Fruit fly (Drosophila melanogaster) whole organism, embryonic: ENCODE measurements around the gene Dnai2.

Source experiments
- ATbp ChIP-seq: fragments of 200-800 bp; sonication (Bioruptor generic); optimal IDR thresholded peaks from 2 replicates; lab custom pipeline; 2017; ENCODE audit warnings: missing biosample characterization, mild to moderate bottlenecking, missing genetic modification characterization, missing genetic modification reagents
- Atf-2 ChIP-seq: fragments of 200-800 bp; sonication (Bioruptor generic); optimal IDR thresholded peaks from 2 replicates; lab custom pipeline; 2016; ENCODE audit warnings: missing biosample characterization, missing genetic modification characterization
- CG10321 ChIP-seq: fragments of 200-800 bp; sonication (Bioruptor generic); IDR thresholded peaks from 2 replicates; pipeline ENCODE4 v1.3.6; 2022; ENCODE audit warnings: missing biosample characterization, missing genetic modification characterization
- CG13296 ChIP-seq: fragments of 200-800 bp; sonication (Bioruptor generic); optimal IDR thresholded peaks from 3 replicates; lab custom pipeline; 2018; ENCODE audit warnings: missing biosample characterization, mild to moderate bottlenecking, missing genetic modification characterization
- CG14441 ChIP-seq: fragments of 200-800 bp; sonication (Bioruptor generic); IDR thresholded peaks from 2 replicates; pipeline ENCODE4 v1.3.6; 2022; ENCODE audit warnings: missing biosample characterization, missing genetic modification characterization
- CG15073 ChIP-seq: fragments of 200-800 bp; sonication (Bioruptor generic); optimal IDR thresholded peaks from 2 replicates; lab custom pipeline; 2016; ENCODE audit warnings: missing biosample characterization, missing genetic modification characterization
- CG1602 ChIP-seq: fragments of 200-800 bp; sonication (Bioruptor generic); optimal IDR thresholded peaks from 3 replicates; lab custom pipeline; 2016; ENCODE audit warnings: missing biosample characterization, missing genetic modification characterization
- CG17802 ChIP-seq: fragments of 200-800 bp; sonication (Bioruptor generic); optimal IDR thresholded peaks from 2 replicates; lab custom pipeline; 2018; ENCODE audit warnings: missing biosample characterization, mild to moderate bottlenecking, missing genetic modification characterization, moderate library complexity
- CG18262 ChIP-seq: fragments of 200-800 bp; optimal IDR thresholded peaks from 3 replicates; lab custom pipeline; 2019; ENCODE audit warnings: missing biosample characterization, mild to moderate bottlenecking, missing genetic modification characterization, moderate library complexity
- CG18476 ChIP-seq: fragments of 200-800 bp; sonication (Bioruptor generic); optimal IDR thresholded peaks from 2 replicates; lab custom pipeline; 2016; ENCODE audit warnings: missing biosample characterization, mild to moderate bottlenecking, missing genetic modification characterization
- CG30403 ChIP-seq: fragments of 200-800 bp; sonication (Bioruptor generic); optimal IDR thresholded peaks from 3 replicates; lab custom pipeline; 2016; ENCODE audit warnings: missing biosample characterization, missing genetic modification characterization
- CG31224 ChIP-seq: fragments of 200-800 bp; sonication (Bioruptor generic); IDR thresholded peaks from 2 replicates; pipeline ENCODE4 v1.3.6; 2022; ENCODE audit warnings: missing biosample characterization, missing genetic modification characterization
- CG34224 ChIP-seq: fragments of 200-800 bp; sonication (Bioruptor generic); IDR thresholded peaks from 3 replicates; pipeline ENCODE4 v1.3.6; 2022; ENCODE audit warnings: missing biosample characterization, missing genetic modification characterization; ENCODE audit not compliant: partially characterized antibody
- CG3726 ChIP-seq: fragments of 200-800 bp; sonication (Bioruptor generic); IDR thresholded peaks from 3 replicates; pipeline ENCODE4, ENCODE4 v1.3.6; 2022; ENCODE audit warnings: missing biosample characterization, missing genetic modification characterization
- CG4328 ChIP-seq: fragments of 200-800 bp; sonication (Bioruptor generic); optimal IDR thresholded peaks from 3 replicates; lab custom pipeline; 2017; ENCODE audit warnings: missing biosample characterization, missing genetic modification reagents, missing genetic modification characterization
- CG4854 ChIP-seq: fragments of 200-800 bp; sonication (Bioruptor generic); optimal IDR thresholded peaks from 2 replicates; lab custom pipeline; 2016; ENCODE audit warnings: missing biosample characterization, missing genetic modification characterization, inconsistent platforms
- CG6654 ChIP-seq: fragments of 200-800 bp; sonication (Bioruptor generic); optimal IDR thresholded peaks from 2 replicates; lab custom pipeline; 2017; ENCODE audit warnings: missing biosample characterization, mild to moderate bottlenecking, missing genetic modification characterization
- CG6791 ChIP-seq: fragments of 200-800 bp; sonication (Bioruptor generic); IDR thresholded peaks from 3 replicates; pipeline ENCODE4 v1.3.6; 2022; ENCODE audit warnings: missing biosample characterization, missing genetic modification characterization; ENCODE audit not compliant: partially characterized antibody
- CG6854 ChIP-seq: fragments of 200-800 bp; sonication (Bioruptor generic); optimal IDR thresholded peaks from 3 replicates; lab custom pipeline; 2017; ENCODE audit warnings: missing biosample characterization, mild to moderate bottlenecking, missing genetic modification characterization
- CG9215 ChIP-seq: fragments of 200-800 bp; sonication (Bioruptor generic); IDR thresholded peaks from 2 replicates; pipeline ENCODE4 v1.3.6; 2022; ENCODE audit warnings: missing biosample characterization, missing genetic modification characterization
- CTCF ChIP-seq: fragments of 200-800 bp; sonication (Bioruptor generic); optimal IDR thresholded peaks from 2 replicates; lab custom pipeline; 2017; ENCODE audit warnings: missing biosample characterization, mild to moderate bottlenecking, missing genetic modification characterization, moderate library complexity
- Dek ChIP-seq: fragments of 200-800 bp; sonication (Bioruptor generic); optimal IDR thresholded peaks from 3 replicates; lab custom pipeline; 2019; ENCODE audit warnings: missing biosample characterization, mild to moderate bottlenecking, missing genetic modification characterization, moderate library complexity
- Dip2 ChIP-seq: fragments of 200-800 bp; sonication (Bioruptor generic); IDR thresholded peaks from 2 replicates; pipeline ENCODE4 v1.3.6; 2022; ENCODE audit warnings: missing biosample characterization, missing genetic modification characterization
- Fer3 ChIP-seq: fragments of 200-800 bp; sonication (Bioruptor generic); optimal IDR thresholded peaks from 2 replicates; lab custom pipeline; 2018; ENCODE audit warnings: missing biosample characterization, mild to moderate bottlenecking, missing genetic modification characterization, moderate library complexity
- Gsc ChIP-seq: fragments of 200-800 bp; sonication (Bioruptor generic); IDR thresholded peaks from 2 replicates; pipeline ENCODE4 v1.3.6; 2022; ENCODE audit warnings: missing biosample characterization, missing genetic modification characterization
- HHEX ChIP-seq: fragments of 200-800 bp; sonication (Bioruptor generic); optimal IDR thresholded peaks from 3 replicates; lab custom pipeline; 2017; ENCODE audit warnings: missing biosample characterization, mild to moderate bottlenecking, missing genetic modification characterization, missing genetic modification reagents
- HLHmδ ChIP-seq: fragments of 200-800 bp; sonication (Bioruptor generic); optimal IDR thresholded peaks from 2 replicates; lab custom pipeline; 2018; ENCODE audit warnings: missing biosample characterization, mild to moderate bottlenecking, missing genetic modification characterization, moderate library complexity
- Hand ChIP-seq: fragments of 200-800 bp; sonication (Bioruptor generic); optimal IDR thresholded peaks from 2 replicates; lab custom pipeline; 2017; ENCODE audit warnings: mild to moderate bottlenecking, missing biosample characterization, missing genetic modification reagents, missing genetic modification characterization
- MTF-1 ChIP-seq: fragments of 200-800 bp; sonication (Bioruptor generic); optimal IDR thresholded peaks from 2 replicates; lab custom pipeline; 2018; ENCODE audit warnings: missing biosample characterization, mild to moderate bottlenecking, missing genetic modification characterization, borderline replicate concordance
- Max ChIP-seq: fragments of 200-800 bp; sonication (Bioruptor generic); optimal IDR thresholded peaks from 2 replicates; lab custom pipeline; 2016; ENCODE audit warnings: missing biosample characterization, mild to moderate bottlenecking, missing genetic modification characterization
- Optix ChIP-seq: fragments of 200-800 bp; sonication (Bioruptor generic); IDR thresholded peaks from 3 replicates; pipeline ENCODE4 v1.3.6; 2022; ENCODE audit warnings: missing biosample characterization, missing genetic modification characterization
- Ptx1 ChIP-seq: fragments of 200-800 bp; sonication (Bioruptor generic); IDR thresholded peaks from 2 replicates; pipeline ENCODE4 v1.3.6; 2022; ENCODE audit warnings: missing biosample characterization, missing genetic modification characterization
- Ravus ChIP-seq: fragments of 200-800 bp; sonication (Bioruptor generic); IDR thresholded peaks from 2 replicates; pipeline ENCODE4 v1.3.6; 2022; ENCODE audit warnings: missing biosample characterization, missing genetic modification characterization
- Sin3A ChIP-seq: fragments of >200 bp; optimal IDR thresholded peaks from 2 replicates; lab custom pipeline; 2018
- bowl ChIP-seq: fragments of 200-800 bp; sonication (Bioruptor generic); IDR thresholded peaks from 2 replicates; pipeline ENCODE4 v1.3.6; 2022; ENCODE audit warnings: missing biosample characterization, missing genetic modification characterization
- caup ChIP-seq: fragments of 200-800 bp; sonication (Bioruptor generic); optimal IDR thresholded peaks from 3 replicates; lab custom pipeline; 2017; ENCODE audit warnings: missing biosample characterization, mild to moderate bottlenecking, missing genetic modification characterization, moderate library complexity; ENCODE audit not compliant: severe bottlenecking
- chm ChIP-seq: fragments of 200-800 bp; sonication (Bioruptor generic); IDR thresholded peaks from 2 replicates; pipeline ENCODE4 v1.3.6; 2022; ENCODE audit warnings: missing biosample characterization, missing genetic modification characterization
- chn ChIP-seq: fragments of 200-800 bp; sonication (Bioruptor generic); optimal IDR thresholded peaks from 2 replicates; lab custom pipeline; 2016; ENCODE audit warnings: missing biosample characterization, missing genetic modification characterization
- cwo ChIP-seq: fragments of 200-800 bp; sonication (Bioruptor generic); optimal IDR thresholded peaks from 3 replicates; lab custom pipeline; 2017; ENCODE audit warnings: missing biosample characterization, missing genetic modification characterization, mild to moderate bottlenecking, moderate library complexity, missing genetic modification reagents
- en ChIP-seq: fragments of 200-800 bp; sonication (Bioruptor generic); optimal IDR thresholded peaks from 2 replicates; lab custom pipeline; 2016; ENCODE audit warnings: missing biosample characterization, missing genetic modification characterization
- gcm ChIP-seq: fragments of 200-800 bp; sonication (Bioruptor generic); optimal IDR thresholded peaks from 2 replicates; lab custom pipeline; 2019; ENCODE audit warnings: missing biosample characterization, mild to moderate bottlenecking, missing genetic modification characterization, moderate library complexity
- gem ChIP-seq: fragments of 200-800 bp; sonication (Bioruptor generic); optimal IDR thresholded peaks from 2 replicates; lab custom pipeline; 2019; ENCODE audit warnings: missing biosample characterization, mild to moderate bottlenecking, missing genetic modification characterization, moderate library complexity
- grn ChIP-seq: fragments of 200-800 bp; sonication (Bioruptor generic); optimal IDR thresholded peaks from 3 replicates; lab custom pipeline; 2017; ENCODE audit warnings: missing biosample characterization, missing genetic modification characterization
- gro ChIP-seq: fragments of 200-800 bp; sonication (Bioruptor generic); optimal IDR thresholded peaks from 2 replicates; lab custom pipeline; 2016; ENCODE audit warnings: missing biosample characterization, missing genetic modification characterization
- her ChIP-seq: fragments of 200-800 bp; sonication (Bioruptor generic); optimal IDR thresholded peaks from 2 replicates; lab custom pipeline; 2016; ENCODE audit warnings: missing biosample characterization, missing genetic modification characterization
- jing ChIP-seq: fragments of 200-800 bp; sonication (Bioruptor generic); optimal IDR thresholded peaks from 2 replicates; lab custom pipeline; 2018; ENCODE audit warnings: missing biosample characterization, mild to moderate bottlenecking, missing genetic modification characterization
- lbe ChIP-seq: fragments of 200-800 bp; sonication (Bioruptor generic); optimal IDR thresholded peaks from 2 replicates; lab custom pipeline; 2016; ENCODE audit warnings: missing biosample characterization, mild to moderate bottlenecking, missing genetic modification characterization
- nerfin-1 ChIP-seq: fragments of 200-800 bp; sonication (Bioruptor generic); optimal IDR thresholded peaks from 3 replicates; lab custom pipeline; 2019; ENCODE audit warnings: missing biosample characterization, mild to moderate bottlenecking, missing genetic modification characterization, moderate library complexity
- sc ChIP-seq, 3 experiments: fragments of >200 bp in 2 of 3; fragments of 200-800 bp in 1 of 3; sonication (Bioruptor generic) in 1 of 3; optimal IDR thresholded peaks; 2 replicates in 2 of 3; 3 replicates in 1 of 3; lab custom pipeline; 2017; ENCODE audit warnings: mild to moderate bottlenecking in 1 of 3, missing biosample characterization in 1 of 3, missing genetic modification characterization in 1 of 3, missing genetic modification reagents in 1 of 3
- schlank ChIP-seq: fragments of 200-800 bp; sonication (Bioruptor generic); optimal IDR thresholded peaks from 2 replicates; lab custom pipeline; 2018; ENCODE audit warnings: missing biosample characterization, mild to moderate bottlenecking, missing genetic modification characterization
- usp ChIP-seq: fragments of >200 bp; optimal IDR thresholded peaks from 2 replicates; lab custom pipeline; 2017; ENCODE audit warnings: missing biosample characterization, missing genetic modification characterization

Dnai2 gene

DNA sequence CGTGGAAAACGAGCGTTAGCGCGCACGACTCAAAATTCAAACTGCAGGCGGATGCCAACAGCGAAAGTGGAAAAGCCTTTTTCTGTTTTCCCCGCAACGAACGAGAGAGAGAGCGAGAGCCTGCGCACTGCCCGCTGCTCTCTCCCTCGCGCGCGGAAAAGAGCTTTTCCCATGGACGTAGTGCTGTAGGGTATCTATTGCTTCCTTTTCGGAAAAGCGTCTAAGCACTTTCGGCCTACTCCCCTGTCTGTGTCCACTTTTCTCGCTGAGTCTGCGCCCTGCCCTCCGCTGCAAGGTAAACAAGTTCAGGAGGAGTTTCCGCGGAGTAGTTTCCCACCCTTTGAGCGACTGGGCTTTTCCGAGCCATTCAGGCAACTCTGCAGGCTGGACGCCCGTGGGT lies 18.8 kb downstream of the Dnai2 start, which contains the start of gene CG32085 (continued):
- peak; percentile 67 for TF ChIP-seq schlank (tag; lab: Kevin White, UChicago)
- TF ChIP-seq Fer3 (tag; lab: Kevin White, UChicago), result peak; percentile 51
- TF ChIP-seq Dek (tag; lab: Kevin White, UChicago), result peak; percentile 38
- TF ChIP-seq usp, result no peak
- TF ChIP-seq bowl, result no peak
- no peak for TF ChIP-seq CG34224 (GFP tag; lab: Robert Waterston, UW)
- peak; percentile 38 for TF ChIP-seq gem (tag; lab: Kevin White, UChicago)
- TF ChIP-seq Max (GFP tag; lab: Kevin White, UChicago), result no peak
- TF ChIP-seq her (GFP tag; lab: Kevin White, UChicago), result peak; percentile 78
- no peak for TF ChIP-seq lbe (GFP tag; lab: Kevin White, UChicago)
- TF ChIP-seq CG15073 (GFP tag; lab: Kevin White, UChicago), result no peak
- 0 out of 2 replicates have a peak, but pooled peaks have one; percentile 33 for TF ChIP-seq CG31224 (GFP tag; lab: Robert Waterston, UW)
- peak; percentile 53 for TF ChIP-seq HHEX
- no peak for TF ChIP-seq Optix
- TF ChIP-seq CG18262 (tag; lab: Kevin White, UChicago), result no peak
- no peak for TF ChIP-seq CG6791 (GFP tag; lab: Robert Waterston, UW)
- TF ChIP-seq CG1602 (GFP tag; lab: Kevin White, UChicago), result no peak
- TF ChIP-seq CG9215, result peak; percentile 48
- TF ChIP-seq HLHmδ (GFP tag; lab: Kevin White, UChicago), result peak; percentile 18
- TF ChIP-seq grn (GFP tag; lab: Kevin White, UChicago), result no peak
- peak; percentile 4 for TF ChIP-seq CG4328 (GFP tag; lab: Kevin White, UChicago)
- TF ChIP-seq Ptx1 (GFP tag; lab: Robert Waterston, UW), result peak; percentile 57
- TF ChIP-seq sc (optimal IDR thresholded peaks at IDR 0.05; lab: Kevin White, UChicago), result no peak
- no peak for TF ChIP-seq sc (GFP tag; optimal IDR thresholded peaks at IDR 0.05; lab: Kevin White, UChicago)
- TF ChIP-seq ATbp, result peak; percentile 26
- no peak for TF ChIP-seq gcm
- no peak for TF ChIP-seq Ravus (GFP tag; lab: Robert Waterston, UW)
- no peak for TF ChIP-seq Gsc (GFP tag; lab: Robert Waterston, UW)
- peak; percentile 69 for TF ChIP-seq CG14441 (GFP tag; lab: Robert Waterston, UW)
- TF ChIP-seq CG6654, result peak; percentile 3
- TF ChIP-seq MTF-1 (GFP tag; lab: Kevin White, UChicago), result no peak
- TF ChIP-seq CG3726 (GFP tag; lab: Robert Waterston, UW), result no peak
- peak; percentile 17 for TF ChIP-seq CG4854 (GFP tag; lab: Kevin White, UChicago)
- peak; percentile 61 for TF ChIP-seq CG13296 (GFP tag; lab: Kevin White, UChicago)
- peak; percentile 62 for TF ChIP-seq Hand (GFP tag; lab: Kevin White, UChicago)
- peak; percentile 61; the same call in 1 of the 2 replicates for TF ChIP-seq chm
- TF ChIP-seq CTCF (GFP tag; lab: Kevin White, UChicago), result no peak
- TF ChIP-seq CG6854, result no peak
- no peak for TF ChIP-seq jing (GFP tag; lab: Kevin White, UChicago)
- no peak for TF ChIP-seq CG17802
- TF ChIP-seq cwo (GFP tag; lab: Kevin White, UChicago), result peak; percentile 64
- TF ChIP-seq chn (GFP tag; lab: Kevin White, UChicago), result peak; percentile 18
- TF ChIP-seq Dip2 (GFP tag; lab: Robert Waterston, UW), result no peak
- peak; percentile 71 for TF ChIP-seq caup (GFP tag; lab: Kevin White, UChicago)
- no peak for TF ChIP-seq CG18476 (GFP tag; lab: Kevin White, UChicago)
- TF ChIP-seq Sin3A (lab: Kevin White, UChicago), result no peak
- peak; percentile 48 for TF ChIP-seq CG30403
- no peak for TF ChIP-seq CG10321 (GFP tag; lab: Robert Waterston, UW)
- peak; percentile 25 for TF ChIP-seq nerfin-1 (tag; lab: Kevin White, UChicago)
- TF ChIP-seq gro (GFP tag; lab: Kevin White, UChicago), result peak; percentile 8
- TF ChIP-seq en, result peak; percentile 9
- TF ChIP-seq Atf-2, result no peak
